Fruit fly (Drosophila melanogaster): Measurements from ENCODE around the gene CG9837.

- TF ChIP-seq pdm3 (GFP tag; optimal IDR thresholded peaks at IDR 0.05) (peak; percentile 59), CG8632 (GFP tag; optimal IDR thresholded peaks at IDR 0.05) (peak; percentile 33), CG34406 (GFP tag; optimal IDR thresholded peaks at IDR 0.05) (peak; percentile 49), salr (GFP tag; optimal IDR thresholded peaks at IDR 0.05) (peak in 1 of 2 experiments; percentile 35), fkh (GFP tag; optimal IDR thresholded peaks at IDR 0.05) (no peak)
Observed at dm6 chr3R:8849373-8850228, 36.2 kb upstream of the CG9837 start.

Measured in whole organism, prepupa.